Fruit fly (Drosophila melanogaster): ENCODE data around the gene CG42354.

DNA sequence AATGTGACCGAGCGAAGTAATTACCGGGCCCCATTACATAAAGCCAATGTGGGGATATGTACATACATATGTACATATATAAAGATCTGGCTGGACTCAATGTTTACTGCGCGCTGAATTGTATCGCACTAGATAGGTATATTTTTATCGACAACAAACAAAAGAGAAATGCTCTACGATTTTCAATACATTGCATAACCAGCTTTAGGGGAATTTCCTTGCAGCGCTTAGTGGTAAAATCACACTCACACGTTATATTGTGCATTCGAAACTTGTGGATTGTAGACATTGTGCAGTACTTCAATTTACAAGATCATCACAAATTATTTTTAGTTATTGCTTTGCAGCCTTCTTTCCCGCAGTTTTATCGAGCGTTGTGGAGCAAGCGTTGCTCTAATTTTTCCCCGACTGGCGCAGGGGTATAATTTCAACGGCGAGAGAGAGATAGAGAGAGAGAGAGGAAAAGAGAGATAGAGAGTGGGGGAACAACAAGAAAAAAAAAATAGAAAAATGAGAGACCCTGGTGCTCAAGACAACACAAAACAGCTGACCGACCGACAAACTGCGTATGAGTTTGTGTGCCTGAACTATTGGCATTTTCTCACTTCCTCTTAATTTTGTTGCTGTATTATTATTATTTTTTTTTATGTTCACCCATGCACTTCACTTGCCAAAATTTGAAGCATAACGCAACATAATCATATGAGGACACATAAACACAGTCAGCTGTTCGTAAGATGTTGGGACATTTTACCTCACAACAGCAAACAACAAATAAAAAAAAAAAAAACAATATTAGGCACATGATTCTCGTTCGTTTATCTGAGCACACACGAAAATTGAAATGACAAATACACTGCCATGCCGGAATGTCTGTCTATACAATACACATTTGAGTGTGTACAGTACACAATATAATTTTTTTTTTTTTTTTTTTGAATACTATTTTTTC, 15.5 kb downstream of the CG42354 start:
- peak; percentile 4 for TF ChIP-seq vri (GFP tag; optimal IDR thresholded peaks at IDR 0.05)
- TF ChIP-seq OdsH (GFP tag; optimal IDR thresholded peaks at IDR 0.05): no peak
- TF ChIP-seq Gug (GFP tag; IDR thresholded peaks at IDR 0.05): no peak
- no peak for TF ChIP-seq Blimp-1 (GFP tag; optimal IDR thresholded peaks at IDR 0.05)
- no peak for TF ChIP-seq CG6163 (GFP tag; IDR thresholded peaks at IDR 0.05)
- no peak for TF ChIP-seq CG11294 (GFP tag; IDR thresholded peaks at IDR 0.05)
- TF ChIP-seq CG6854 (GFP tag; optimal IDR thresholded peaks at IDR 0.05): no peak
- no peak for TF ChIP-seq Sox14 (GFP tag; optimal IDR thresholded peaks at IDR 0.05)
- no peak for TF ChIP-seq achi (GFP tag; optimal IDR thresholded peaks at IDR 0.05)
- no peak for TF ChIP-seq salr (GFP tag; optimal IDR thresholded peaks at IDR 0.05)
- TF ChIP-seq Eip78C (GFP tag): peak; percentile 40
- no peak for TF ChIP-seq CG3032 (tag; optimal IDR thresholded peaks at IDR 0.05)

All from whole organism, prepupa.